Worm (Caenorhabditis elegans): ENCODE data around the gene F43E2.1.

DNA sequence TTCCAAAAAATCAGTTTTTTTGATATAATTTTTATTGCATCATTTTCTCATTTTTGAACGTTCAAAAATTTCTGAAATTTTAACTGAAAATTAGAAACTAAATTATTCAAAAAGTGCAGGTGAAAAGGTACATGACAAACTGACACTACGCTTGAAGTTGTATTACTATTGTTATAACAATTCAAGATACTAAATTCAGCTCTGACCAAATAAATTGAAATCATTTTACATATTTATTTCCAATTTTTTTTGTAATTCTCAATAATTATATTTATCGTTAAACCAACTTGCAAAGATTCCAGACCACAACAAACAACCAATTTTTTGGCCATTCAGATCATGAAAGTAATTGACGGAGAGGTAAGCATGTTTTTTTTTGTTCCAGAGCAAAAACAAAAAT, 10.4 kb downstream of the F43E2.1 start, which contains the start of gene sre-3:
- TF ChIP-seq unc-62 (GFP tag; optimal IDR thresholded peaks at IDR 0.05 in 1 of 2): no peak
- no peak for TF ChIP-seq unc-62 (tag; optimal IDR thresholded peaks at IDR 0.05)
- no peak for TF ChIP-seq zag-1 (tag; optimal IDR thresholded peaks at IDR 0.05)
- no peak for TF ChIP-seq R02D3.7 (tag; optimal IDR thresholded peaks at IDR 0.05)
- no peak for TF ChIP-seq lin-39 (tag; optimal IDR thresholded peaks at IDR 0.05)
- no peak for TF ChIP-seq dmd-8 (GFP tag; IDR thresholded peaks at IDR 0.05)
- no peak for TF ChIP-seq tag-97 (GFP tag; IDR thresholded peaks at IDR 0.05)
- TF ChIP-seq fos-1 (tag; optimal IDR thresholded peaks at IDR 0.05): no peak
- no peak for TF ChIP-seq skn-1 (tag; optimal IDR thresholded peaks at IDR 0.05)
- no peak for TF ChIP-seq dmd-6 (GFP tag; IDR thresholded peaks at IDR 0.05)
- TF ChIP-seq ZK546.5 (tag; optimal IDR thresholded peaks at IDR 0.05): no peak
- TF ChIP-seq nhr-28 (tag; optimal IDR thresholded peaks at IDR 0.05): no peak
- TF ChIP-seq snpc-4 (tag; optimal IDR thresholded peaks at IDR 0.05): no peak

Measured in whole organism, L4 larva.